Worm (Caenorhabditis elegans): ENCODE results near the gene Y54G2A.15.

- TF ChIP-seq ref-1 (GFP tag; conservative IDR thresholded peaks at IDR 0.05) (no peak), tab-1 (GFP tag; IDR thresholded peaks at IDR 0.05) (no peak), flt-1 (GFP tag; IDR thresholded peaks at IDR 0.05) (no peak), cog-1 (tag; optimal IDR thresholded peaks at IDR 0.05) (no peak), ztf-23 (GFP tag; IDR thresholded peaks at IDR 0.05) (no peak), ztf-29 (GFP tag; IDR thresholded peaks at IDR 0.05) (no peak)
Measured at ce11 chrIV:2798339-2798738, 45.4 kb downstream of the Y54G2A.15 start, which contains the start of gene Y54G2A.52.
